Fruit fly (Drosophila melanogaster): ENCODE results near the gene tara.
A peak's percentile ranks its signal among the peaks of the same experiment; 100 is the strongest.

DNA sequence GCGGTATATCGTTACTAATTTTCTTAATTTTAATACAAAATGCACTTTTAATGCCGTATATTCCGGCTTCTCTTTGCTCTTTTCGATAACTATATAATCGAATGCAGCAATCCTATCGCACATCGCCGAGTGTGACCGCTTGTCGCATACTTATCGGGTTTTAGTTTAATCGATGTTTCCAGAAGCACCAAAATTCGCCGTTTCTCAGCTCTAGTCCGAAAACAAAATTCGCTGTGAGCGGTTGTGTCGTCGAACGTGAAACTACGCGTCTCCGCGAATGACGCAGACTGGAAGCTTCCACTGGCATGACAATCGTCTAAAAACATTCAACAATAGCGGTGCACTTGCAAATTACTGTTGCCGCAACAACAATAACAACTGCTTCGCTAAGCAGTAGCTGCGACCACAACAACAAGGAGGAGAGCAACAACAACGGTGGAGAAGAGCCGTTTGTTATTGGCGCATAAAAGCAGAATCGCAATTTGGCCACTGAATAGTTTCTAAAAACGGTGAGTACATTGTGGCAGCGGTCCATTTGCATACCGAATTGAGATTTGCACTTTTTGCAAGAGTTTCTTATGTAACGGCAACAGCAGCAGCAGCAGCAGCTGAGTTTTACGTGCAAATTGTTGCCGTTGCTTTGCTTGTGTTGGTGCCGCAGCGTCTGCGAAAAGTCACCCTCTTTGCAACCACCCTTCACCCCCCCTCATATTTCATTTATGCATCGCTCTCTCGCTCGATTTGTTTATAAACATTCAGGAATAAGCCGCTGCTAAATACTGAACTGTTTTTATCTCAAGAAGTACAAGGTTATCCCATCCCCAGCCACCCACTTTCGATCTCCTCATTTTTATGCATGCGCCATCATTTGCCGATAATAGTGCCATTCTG, 38.4 kb upstream of the tara start, which contains the start of gene sra:
- TF ChIP-seq Hr96 (GFP tag; optimal IDR thresholded peaks at IDR 0.05) (no peak), Clk (GFP tag; optimal IDR thresholded peaks at IDR 0.05) (no peak), cnc (optimal IDR thresholded peaks at IDR 0.05) (no peak), tj (GFP tag; optimal IDR thresholded peaks at IDR 0.05) (peak; percentile 71), Mnt (GFP tag; optimal IDR thresholded peaks at IDR 0.05) (peak; percentile 66), cic (GFP tag; optimal IDR thresholded peaks at IDR 0.05) (peak; percentile 37), CG7101 (tag; optimal IDR thresholded peaks at IDR 0.05) (peak; percentile 31), CG12768 (GFP tag; optimal IDR thresholded peaks at IDR 0.05) (no peak), ovo (GFP tag; optimal IDR thresholded peaks at IDR 0.05) (peak; percentile 27), kay (GFP tag; ENCODE audit: borderline replicate concordance) (no peak), pad (GFP tag; optimal IDR thresholded peaks at IDR 0.05) (peak; percentile 22), CG1620 (GFP tag; optimal IDR thresholded peaks at IDR 0.05) (peak; percentile 29), toe (GFP tag; optimal IDR thresholded peaks at IDR 0.05) (no peak), CG5204 (GFP tag; optimal IDR thresholded peaks at IDR 0.05) (no peak)
